Worm (Caenorhabditis elegans): ENCODE measurements around the gene F41G4.13.

ce11 chrX:16840738-16841137 lies 6.1 kb upstream of the F41G4.13 start, which contains the start of gene dyla-1:
- TF ChIP-seq cog-1 (tag; optimal IDR thresholded peaks at IDR 0.05) (no peak), ref-1 (GFP tag; conservative IDR thresholded peaks at IDR 0.05) (no peak), klf-2 (GFP tag; conservative IDR thresholded peaks at IDR 0.05) (no peak), flt-1 (GFP tag; IDR thresholded peaks at IDR 0.05) (no peak), ztf-29 (GFP tag; IDR thresholded peaks at IDR 0.05) (no peak)
